Worm (Caenorhabditis elegans): ENCODE results near the gene Y97E10AL.1.

The Y97E10AL.1 gene

DNA sequence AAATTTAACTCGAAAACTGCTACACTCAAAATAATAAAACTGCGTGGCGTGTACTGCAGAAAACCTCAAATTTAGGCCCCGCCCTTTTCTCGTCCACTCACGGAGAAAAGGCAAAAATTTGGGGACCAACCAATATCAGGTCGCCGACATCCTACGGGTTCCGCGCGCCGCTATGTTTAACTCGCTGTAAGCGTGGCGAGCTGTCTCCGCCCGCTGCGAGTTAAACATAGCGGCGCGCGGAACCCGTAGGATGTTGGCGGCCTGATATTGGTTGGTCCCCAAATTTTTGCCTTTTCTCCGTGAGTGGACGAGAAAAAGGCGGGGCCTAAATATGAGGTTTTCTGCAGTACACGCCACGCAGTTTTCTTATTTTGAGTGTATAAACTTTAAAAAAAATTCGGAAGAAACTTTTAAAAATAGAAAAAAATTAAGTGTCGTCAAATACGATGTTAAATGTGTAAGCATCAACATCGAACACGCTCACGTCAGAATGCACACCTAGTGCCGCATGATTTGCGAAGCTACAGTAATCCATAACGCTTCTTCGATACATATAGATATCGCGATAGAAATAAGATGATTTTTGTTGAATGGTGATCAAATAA, 28.9 kb downstream of the Y97E10AL.1 start:
- TF ChIP-seq snpc-4 (tag; optimal IDR thresholded peaks at IDR 0.05) = peak; percentile 67

DNA sequence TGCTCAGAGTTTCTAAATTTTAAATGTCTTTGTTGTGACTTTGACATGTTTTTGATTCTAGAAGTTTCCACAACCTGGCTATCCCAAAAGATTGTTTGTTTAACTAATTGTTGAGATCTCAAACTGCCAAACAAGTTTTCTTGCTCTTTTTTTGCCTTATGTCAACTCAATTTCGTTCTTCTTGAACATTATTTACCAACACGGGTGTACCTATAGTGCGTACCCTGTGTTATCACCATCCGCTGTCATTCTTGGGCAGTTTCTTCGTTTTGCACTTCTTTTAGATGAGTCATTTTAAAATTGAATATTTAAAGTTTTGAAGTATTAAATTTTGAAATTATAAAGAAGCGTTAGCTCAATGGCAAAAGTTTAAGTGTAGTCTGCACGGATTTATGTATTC, 31.0 kb downstream of the Y97E10AL.1 start, which contains the start of gene sptl-2:
Gene sptl-2, plus strand, starts transcription at position 280 of the 400 bp plus-strand sequence.
- TF ChIP-seq nhr-84 (tag; optimal IDR thresholded peaks at IDR 0.05) (no peak), unc-98 (GFP tag; IDR thresholded peaks at IDR 0.05) (no peak), tbx-2 (tag; optimal IDR thresholded peaks at IDR 0.05) (no peak), ama-1 (optimal IDR thresholded peaks at IDR 0.05) (no peak)

DNA sequence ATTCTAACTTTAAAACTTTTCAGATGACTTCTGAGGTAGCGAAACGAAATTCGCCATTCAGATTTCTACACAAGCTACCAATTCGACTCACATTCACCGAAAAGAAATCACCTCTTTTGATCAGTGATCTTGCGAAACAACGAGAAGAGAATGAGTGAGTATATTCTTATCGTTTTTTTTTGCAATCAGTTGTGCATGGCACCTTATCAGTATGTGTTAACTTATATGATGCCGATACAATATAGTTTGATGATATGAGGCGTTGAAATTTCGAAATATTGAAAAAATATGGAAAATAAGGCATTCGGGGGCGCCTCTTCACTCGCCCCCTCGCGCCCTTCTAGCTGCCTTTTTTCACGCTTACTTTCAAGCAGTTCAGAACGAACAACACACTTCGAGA, 32.0 kb downstream of the Y97E10AL.1 start:
- TF ChIP-seq nhr-28 (tag; optimal IDR thresholded peaks at IDR 0.05) = no peak
- peak; percentile 75 for TF ChIP-seq elt-2 (tag; optimal IDR thresholded peaks at IDR 0.05)
- TF ChIP-seq unc-62 (GFP tag; optimal IDR thresholded peaks at IDR 0.05) = no peak
- peak; percentile 43 for TF ChIP-seq nhr-20 (tag; optimal IDR thresholded peaks at IDR 0.05)
- TF ChIP-seq tlp-1 (tag; optimal IDR thresholded peaks at IDR 0.05) = peak; percentile 58
- TF ChIP-seq snpc-4 (tag; optimal IDR thresholded peaks at IDR 0.05) = no peak
- TF ChIP-seq lin-35 (GFP tag; optimal IDR thresholded peaks at IDR 0.05) = peak in 1 of 2 experiments; percentile 23
- TF ChIP-seq fkh-10 (GFP tag; optimal IDR thresholded peaks at IDR 0.05) = no peak
- no peak for TF ChIP-seq rnt-1 (tag; optimal IDR thresholded peaks at IDR 0.05)
- TF ChIP-seq zip-4 (GFP tag; optimal IDR thresholded peaks at IDR 0.05) = no peak
- TF ChIP-seq egl-27 (tag; optimal IDR thresholded peaks at IDR 0.05) = no peak
- peak; percentile 67 for TF ChIP-seq pqm-1 (tag; optimal IDR thresholded peaks at IDR 0.05)
- peak; percentile 14 for TF ChIP-seq jun-1 (tag; optimal IDR thresholded peaks at IDR 0.05)

DNA sequence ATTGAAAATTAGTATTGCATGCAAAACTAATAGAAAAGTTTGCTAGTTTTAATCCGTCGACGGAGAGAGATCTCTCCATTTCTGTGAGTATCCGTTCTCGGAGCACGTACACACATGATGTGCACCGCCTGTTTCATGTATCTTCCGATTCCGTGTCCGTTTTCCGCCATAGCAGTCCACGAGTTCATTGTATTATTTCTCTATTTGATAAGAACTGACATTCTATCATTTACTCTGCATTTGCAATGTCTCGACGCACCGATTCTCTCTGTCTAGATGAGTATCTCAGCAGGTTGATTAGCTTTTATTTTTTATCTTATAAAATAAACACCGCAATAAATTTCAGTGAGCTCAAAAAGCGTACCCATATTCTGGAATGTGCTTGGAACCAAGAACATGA, 33.0 kb downstream of the Y97E10AL.1 start:
- TF ChIP-seq mab-9 (GFP tag; IDR thresholded peaks at IDR 0.05) (no peak), blmp-1 (tag; optimal IDR thresholded peaks at IDR 0.05) (no peak), nhr-20 (tag; optimal IDR thresholded peaks at IDR 0.05) (no peak), ztf-4 (tag; optimal IDR thresholded peaks at IDR 0.05) (no peak), elt-2 (tag; optimal IDR thresholded peaks at IDR 0.05) (peak; percentile 18)

DNA sequence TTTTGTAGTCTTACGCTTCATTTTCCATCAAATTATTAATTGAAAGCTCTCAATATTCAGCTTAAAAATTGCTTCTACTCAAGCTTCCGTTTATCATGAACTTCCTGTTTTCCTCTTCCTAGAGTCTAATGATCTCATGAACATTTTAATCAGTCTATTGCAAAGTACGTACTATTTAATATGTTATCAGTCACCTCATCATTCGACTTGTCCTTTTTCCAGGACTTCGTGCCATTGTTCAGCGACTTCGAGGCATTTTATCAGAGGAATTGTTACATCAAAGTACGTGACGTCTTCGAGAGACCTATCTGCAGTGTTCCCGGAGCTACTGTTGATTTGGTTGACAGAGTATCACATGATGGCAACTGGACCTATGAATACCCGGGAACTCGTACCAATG, 33.8 kb downstream of the Y97E10AL.1 start:
- TF ChIP-seq elt-2 (tag; optimal IDR thresholded peaks at IDR 0.05) = peak; percentile 17
- peak; percentile 1 for TF ChIP-seq pqm-1 (tag; optimal IDR thresholded peaks at IDR 0.05)
- no peak for TF ChIP-seq egl-13 (tag; optimal IDR thresholded peaks at IDR 0.05)

DNA sequence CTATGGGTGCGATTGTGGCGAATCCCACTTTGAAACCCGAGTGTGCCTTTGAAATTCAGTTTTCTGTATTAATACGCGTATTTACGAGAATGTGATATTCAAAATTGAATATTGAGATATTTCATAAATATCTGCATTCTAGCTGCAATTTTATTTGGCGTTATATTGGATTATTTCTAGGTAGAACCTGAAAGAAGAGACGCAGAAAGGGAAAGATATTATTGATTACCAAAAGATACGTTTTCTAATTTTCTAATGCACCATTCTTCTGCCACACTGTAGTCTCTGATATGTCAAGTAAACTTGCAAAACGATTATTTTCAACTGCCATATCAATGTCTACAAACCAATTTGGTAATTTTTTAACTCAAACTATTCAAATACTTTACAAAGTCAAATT, 36.1 kb downstream of the Y97E10AL.1 start, which contains the start of gene ech-3:
Gene ech-3, plus strand, starts transcription at position 178 of the 400 bp plus-strand sequence.
- peak in 1 of 2 experiments; percentile 5 for TF ChIP-seq efl-1 (optimal IDR thresholded peaks at IDR 0.05)
- peak in 1 of 2 experiments; percentile 84 for TF ChIP-seq efl-1 (GFP tag; optimal IDR thresholded peaks at IDR 0.05 in 1 of 2)
- no peak for TF ChIP-seq nhr-47 (tag; optimal IDR thresholded peaks at IDR 0.05)
- no peak for TF ChIP-seq F16B12.6 (tag; optimal IDR thresholded peaks at IDR 0.05)
- no peak for TF ChIP-seq egl-13 (tag; optimal IDR thresholded peaks at IDR 0.05)
- peak; percentile 8 for TF ChIP-seq blmp-1 (tag; optimal IDR thresholded peaks at IDR 0.05)
- no peak for TF ChIP-seq swsn-7 (tag; optimal IDR thresholded peaks at IDR 0.05)
- no peak for TF ChIP-seq nhr-11 (tag; optimal IDR thresholded peaks at IDR 0.05)
- no peak for TF ChIP-seq zip-4 (GFP tag; optimal IDR thresholded peaks at IDR 0.05)
- TF ChIP-seq lir-3 (tag; optimal IDR thresholded peaks at IDR 0.05; ENCODE audit: poor library complexity) = no peak
- TF ChIP-seq nhr-28 (tag; optimal IDR thresholded peaks at IDR 0.05) = no peak
- no peak for TF ChIP-seq mab-9 (GFP tag; IDR thresholded peaks at IDR 0.05)
- peak in 1 of 2 experiments; percentile 30 for TF ChIP-seq lin-35 (GFP tag; optimal IDR thresholded peaks at IDR 0.05)
- TF ChIP-seq xbp-1 (tag; optimal IDR thresholded peaks at IDR 0.05) = no peak
- TF ChIP-seq egl-27 (tag; optimal IDR thresholded peaks at IDR 0.05) = no peak
- TF ChIP-seq ceh-82 (tag; optimal IDR thresholded peaks at IDR 0.05) = no peak
- TF ChIP-seq nhr-90 (tag; optimal IDR thresholded peaks at IDR 0.05; ENCODE audit: poor library complexity) = no peak
- no peak for TF ChIP-seq snu-23 (GFP tag; optimal IDR thresholded peaks at IDR 0.05)
- TF ChIP-seq Y116A8C.19 (tag; optimal IDR thresholded peaks at IDR 0.05; ENCODE audit: borderline replicate concordance) = no peak
- TF ChIP-seq elt-3 (tag; optimal IDR thresholded peaks at IDR 0.05) = no peak
- peak; percentile 31 for TF ChIP-seq nhr-20 (tag; optimal IDR thresholded peaks at IDR 0.05)
- no peak for TF ChIP-seq hlh-17 (GFP tag; optimal IDR thresholded peaks at IDR 0.05; ENCODE audit: borderline replicate concordance)
- TF ChIP-seq lin-15B (tag; optimal IDR thresholded peaks at IDR 0.05) = no peak
- no peak for TF ChIP-seq vab-15 (tag; optimal IDR thresholded peaks at IDR 0.05)
- TF ChIP-seq hpl-2 (GFP tag; optimal IDR thresholded peaks at IDR 0.05) = no peak
